Worm (Caenorhabditis elegans): ENCODE measurements around the gene rpc-11.

DNA sequence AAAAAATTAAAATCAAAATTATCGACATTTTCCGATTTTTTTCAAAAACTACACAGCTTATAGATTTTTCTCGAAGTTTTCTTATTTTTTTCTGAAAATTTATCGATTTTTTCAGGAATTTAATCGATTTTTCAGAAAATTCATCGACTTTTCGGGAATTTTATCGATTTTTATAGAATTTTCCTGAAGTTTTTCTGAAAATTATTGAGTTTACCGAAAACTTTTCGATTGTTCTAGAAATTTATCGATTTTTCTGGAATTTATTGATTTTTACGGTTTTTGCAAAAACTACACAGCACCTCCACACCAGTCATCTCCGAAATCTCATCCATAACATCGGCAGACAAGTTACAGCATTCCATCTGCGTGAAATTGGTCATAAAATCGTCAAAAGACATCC, 27.8 kb upstream of the rpc-11 start:
- TF ChIP-seq elt-3 (tag; optimal IDR thresholded peaks at IDR 0.05) (no peak), ztf-11 (tag; optimal IDR thresholded peaks at IDR 0.05) (no peak), egl-27 (tag; optimal IDR thresholded peaks at IDR 0.05) (no peak), nhr-77 (tag; optimal IDR thresholded peaks at IDR 0.05) (no peak), snpc-4 (tag; optimal IDR thresholded peaks at IDR 0.05) (no peak), blmp-1 (tag; optimal IDR thresholded peaks at IDR 0.05; ENCODE audit: insufficient read depth) (no peak), nhr-23 (tag; optimal IDR thresholded peaks at IDR 0.05) (no peak), nhr-25 (tag; optimal IDR thresholded peaks at IDR 0.05) (no peak), unc-39 (tag; optimal IDR thresholded peaks at IDR 0.05) (no peak)

Measured in whole organism, L2 larva.